Fruit fly (Drosophila melanogaster) whole organism, embryonic: ENCODE data around the gene CG43448.
A peak's percentile ranks its signal among the peaks of the same experiment; 100 is the strongest.

Experiments used
- Awh ChIP-seq: fragments of 200-800 bp; sonication (Bioruptor generic); IDR thresholded peaks from 2 replicates; pipeline ENCODE4, ENCODE4 v1.3.6; 2022; ENCODE audit warnings: missing biosample characterization, missing genetic modification characterization
- B-H2 ChIP-seq: fragments of 200-800 bp; sonication (Bioruptor generic); optimal IDR thresholded peaks from 2 replicates; lab custom pipeline; 2018; ENCODE audit warnings: missing biosample characterization, mild to moderate bottlenecking, missing genetic modification characterization
- CG10979 ChIP-seq: fragments of 200-800 bp; sonication (Bioruptor generic); optimal IDR thresholded peaks from 2 replicates; lab custom pipeline; 2018; ENCODE audit warnings: missing biosample characterization, mild to moderate bottlenecking, missing genetic modification characterization, moderate library complexity
- CG11696 ChIP-seq: fragments of 200-800 bp; sonication (Bioruptor generic); IDR thresholded peaks from 2 replicates; pipeline ENCODE4 v1.3.6; 2022; ENCODE audit warnings: missing biosample characterization, missing genetic modification characterization
- CG12071 ChIP-seq: fragments of 200-800 bp; sonication (Bioruptor generic); optimal IDR thresholded peaks from 3 replicates; lab custom pipeline; 2018; ENCODE audit warnings: missing biosample characterization, mild to moderate bottlenecking, missing genetic modification characterization
- CG12219 ChIP-seq: fragments of 200-800 bp; sonication (Bioruptor generic); optimal IDR thresholded peaks from 3 replicates; lab custom pipeline; 2018; ENCODE audit warnings: missing biosample characterization, mild to moderate bottlenecking, missing genetic modification characterization
- CG13123 ChIP-seq: fragments of 200-800 bp; sonication (Bioruptor generic); optimal IDR thresholded peaks from 2 replicates; lab custom pipeline; 2016; ENCODE audit warnings: missing biosample characterization, missing genetic modification characterization
- CG13894 ChIP-seq: fragments of 200-800 bp; sonication (Bioruptor generic); optimal IDR thresholded peaks from 3 replicates; lab custom pipeline; 2018; ENCODE audit warnings: missing biosample characterization, mild to moderate bottlenecking, missing genetic modification characterization, moderate library complexity
- CG14050 ChIP-seq: fragments of 200-800 bp; sonication (Bioruptor generic); IDR thresholded peaks from 3 replicates; pipeline ENCODE4 v1.3.6; 2022; ENCODE audit warnings: missing biosample characterization, missing genetic modification characterization
- CG17359 ChIP-seq: fragments of 200-800 bp; sonication (Bioruptor generic); optimal IDR thresholded peaks from 3 replicates; lab custom pipeline; 2018; ENCODE audit warnings: missing biosample characterization, mild to moderate bottlenecking, missing genetic modification characterization, moderate library complexity
- CG18476 ChIP-seq: fragments of 200-800 bp; sonication (Bioruptor generic); optimal IDR thresholded peaks from 2 replicates; lab custom pipeline; 2016; ENCODE audit warnings: missing biosample characterization, mild to moderate bottlenecking, missing genetic modification characterization
- CG2199 ChIP-seq: fragments of 200-800 bp; sonication (Bioruptor generic); IDR thresholded peaks from 3 replicates; pipeline ENCODE4 v1.3.6; 2022; ENCODE audit warnings: missing biosample characterization, missing genetic modification characterization
- CG30403 ChIP-seq: fragments of 200-800 bp; sonication (Bioruptor generic); optimal IDR thresholded peaks from 3 replicates; lab custom pipeline; 2016; ENCODE audit warnings: missing biosample characterization, missing genetic modification characterization
- CG3281 ChIP-seq: fragments of 200-800 bp; sonication (Bioruptor generic); optimal IDR thresholded peaks from 3 replicates; lab custom pipeline; 2017; ENCODE audit warnings: missing biosample characterization, mild to moderate bottlenecking, missing genetic modification characterization
- CG4404 ChIP-seq: fragments of 200-800 bp; sonication (Bioruptor generic); IDR thresholded peaks from 2 replicates; pipeline ENCODE4 v1.3.6; 2022; ENCODE audit warnings: missing biosample characterization, missing genetic modification characterization
- CG4617 ChIP-seq: fragments of 200-800 bp; sonication (Bioruptor generic); optimal IDR thresholded peaks from 3 replicates; lab custom pipeline; 2016; ENCODE audit warnings: missing biosample characterization, missing genetic modification characterization, borderline replicate concordance
- CG4730 ChIP-seq: fragments of 200-800 bp; sonication (Bioruptor generic); IDR thresholded peaks from 2 replicates; pipeline ENCODE4 v1.3.6; 2022; ENCODE audit warnings: missing biosample characterization, missing genetic modification characterization
- CG5245 ChIP-seq: fragments of 200-800 bp; sonication (Bioruptor generic); optimal IDR thresholded peaks from 3 replicates; lab custom pipeline; 2016; ENCODE audit warnings: missing biosample characterization, missing genetic modification characterization
- CG6854 ChIP-seq: fragments of 200-800 bp; sonication (Bioruptor generic); optimal IDR thresholded peaks from 3 replicates; lab custom pipeline; 2017; ENCODE audit warnings: missing biosample characterization, mild to moderate bottlenecking, missing genetic modification characterization
- CG7357 ChIP-seq: fragments of 200-800 bp; sonication (Bioruptor generic); IDR thresholded peaks from 3 replicates; pipeline ENCODE4 v1.3.6; 2022; ENCODE audit warnings: missing biosample characterization, missing genetic modification characterization
- CG7745 ChIP-seq: fragments of 200-800 bp; sonication (Bioruptor generic); optimal IDR thresholded peaks from 2 replicates; lab custom pipeline; 2018; ENCODE audit warnings: missing biosample characterization, mild to moderate bottlenecking, missing genetic modification characterization, moderate library complexity
- CG7839 ChIP-seq: fragments of 200-800 bp; sonication (Bioruptor generic); optimal IDR thresholded peaks from 3 replicates; lab custom pipeline; 2018; ENCODE audit warnings: missing biosample characterization, mild to moderate bottlenecking, missing genetic modification characterization, moderate library complexity
- CG7987 ChIP-seq: fragments of 200-800 bp; sonication (Bioruptor generic); optimal IDR thresholded peaks from 2 replicates; lab custom pipeline; 2018; ENCODE audit warnings: missing biosample characterization, mild to moderate bottlenecking, missing genetic modification characterization, moderate library complexity
- CG8359 ChIP-seq: fragments of 200-800 bp; sonication (Bioruptor generic); optimal IDR thresholded peaks from 2 replicates; lab custom pipeline; 2017; ENCODE audit warnings: missing biosample characterization, mild to moderate bottlenecking, missing genetic modification characterization, borderline replicate concordance
- CoRest ChIP-seq: fragments of 200-800 bp; sonication (Bioruptor generic); optimal IDR thresholded peaks from 3 replicates; lab custom pipeline; 2018; ENCODE audit warnings: missing biosample characterization, mild to moderate bottlenecking, missing genetic modification characterization, moderate library complexity
- Dbx ChIP-seq: fragments of 200-800 bp; sonication (Bioruptor generic); IDR thresholded peaks from 3 replicates; pipeline ENCODE4 v1.3.6; 2022; ENCODE audit warnings: missing biosample characterization, missing genetic modification characterization
- HmgD ChIP-seq: fragments of 200-800 bp; sonication (Bioruptor generic); optimal IDR thresholded peaks from 3 replicates; lab custom pipeline; 2016; ENCODE audit warnings: missing biosample characterization, missing genetic modification characterization
- Hr51 ChIP-seq, 2 experiments: fragments of 200-800 bp; sonication (Bioruptor generic); optimal IDR thresholded peaks; 2 replicates in 1 of 2; 3 replicates in 1 of 2; lab custom pipeline; 2016 to 2018; ENCODE audit warnings: missing biosample characterization in 2 of 2, missing genetic modification characterization in 2 of 2, mild to moderate bottlenecking in 1 of 2, moderate library complexity in 1 of 2
- Mrtf ChIP-seq: fragments of 200-800 bp; sonication (Bioruptor generic); IDR thresholded peaks from 3 replicates; pipeline ENCODE4 v1.3.6; 2022; ENCODE audit warnings: missing biosample characterization, missing genetic modification characterization
- Nf-YC ChIP-seq: fragments of 200-800 bp; optimal IDR thresholded peaks from 3 replicates; lab custom pipeline; 2019; ENCODE audit warnings: missing biosample characterization, mild to moderate bottlenecking, missing genetic modification characterization, moderate library complexity
- Rx ChIP-seq: fragments of 200-800 bp; sonication (Bioruptor generic); IDR thresholded peaks from 2 replicates; pipeline ENCODE4 v1.3.6; 2022; ENCODE audit warnings: missing biosample characterization, missing genetic modification characterization
- Six4 ChIP-seq: fragments of 200-800 bp; sonication (Bioruptor generic); optimal IDR thresholded peaks from 2 replicates; lab custom pipeline; 2016; ENCODE audit warnings: missing biosample characterization, missing genetic modification characterization
- al ChIP-seq: fragments of 200-800 bp; sonication (Bioruptor generic); IDR thresholded peaks from 2 replicates; pipeline ENCODE4 v1.3.6; 2022; ENCODE audit warnings: missing biosample characterization, missing genetic modification characterization
- ato ChIP-seq: fragments of 200-800 bp; sonication (Bioruptor generic); IDR thresholded peaks from 2 replicates; pipeline ENCODE4 v1.3.6; 2022; ENCODE audit warnings: missing biosample characterization, missing genetic modification characterization; ENCODE audit not compliant: partially characterized antibody
- cwo ChIP-seq: fragments of 200-800 bp; sonication (Bioruptor generic); optimal IDR thresholded peaks from 3 replicates; lab custom pipeline; 2017; ENCODE audit warnings: missing biosample characterization, missing genetic modification characterization, mild to moderate bottlenecking, moderate library complexity, missing genetic modification reagents
- dm ChIP-seq: fragments of 200-800 bp; sonication (Bioruptor generic); optimal IDR thresholded peaks from 3 replicates; lab custom pipeline; 2016; ENCODE audit warnings: missing biosample characterization, missing genetic modification characterization
- ems ChIP-seq: fragments of 200-800 bp; sonication (Bioruptor generic); optimal IDR thresholded peaks from 3 replicates; lab custom pipeline; 2016; ENCODE audit warnings: missing biosample characterization, missing genetic modification characterization
- gem ChIP-seq: fragments of 200-800 bp; sonication (Bioruptor generic); optimal IDR thresholded peaks from 2 replicates; lab custom pipeline; 2019; ENCODE audit warnings: missing biosample characterization, mild to moderate bottlenecking, missing genetic modification characterization, moderate library complexity
- hth ChIP-seq: fragments of >200 bp; optimal IDR thresholded peaks from 2 replicates; lab custom pipeline; 2017; ENCODE audit warnings: inconsistent platforms
- ken ChIP-seq: fragments of 200-800 bp; sonication (Bioruptor generic); IDR thresholded peaks from 3 replicates; pipeline ENCODE4 v1.3.6; 2022; ENCODE audit warnings: missing biosample characterization, missing genetic modification characterization
- onecut ChIP-seq: fragments of 200-800 bp; sonication (Bioruptor generic); IDR thresholded peaks from 2 replicates; pipeline ENCODE4 v1.3.6; 2022; ENCODE audit warnings: missing biosample characterization, missing genetic modification characterization
- pho ChIP-seq: fragments of 200-800 bp; sonication (Bioruptor generic); optimal IDR thresholded peaks from 2 replicates; lab custom pipeline; 2016; ENCODE audit warnings: missing biosample characterization, missing genetic modification characterization
- ranshi ChIP-seq: fragments of 200-800 bp; sonication (Bioruptor generic); IDR thresholded peaks from 2 replicates; pipeline ENCODE4 v1.3.6; 2022; ENCODE audit warnings: missing biosample characterization, missing genetic modification characterization
- shn ChIP-seq: fragments of 200-800 bp; sonication (Bioruptor generic); optimal IDR thresholded peaks from 3 replicates; lab custom pipeline; 2016; ENCODE audit warnings: missing biosample characterization, missing genetic modification characterization
- slp2 ChIP-seq: fragments of 200-800 bp; sonication (Bioruptor generic); optimal IDR thresholded peaks from 2 replicates; lab custom pipeline; 2016; ENCODE audit warnings: missing biosample characterization, missing genetic modification characterization
- sob ChIP-seq: fragments of 200-800 bp; sonication (Bioruptor generic); IDR thresholded peaks from 2 replicates; pipeline ENCODE4 v1.3.6; 2022; ENCODE audit warnings: missing biosample characterization, missing genetic modification characterization
- tio ChIP-seq: fragments of 200-800 bp; sonication (Bioruptor generic); optimal IDR thresholded peaks from 2 replicates; lab custom pipeline; 2017; ENCODE audit warnings: missing biosample characterization, missing genetic modification characterization, inconsistent platforms
- ttk ChIP-seq: fragments of 200-800 bp; sonication (Bioruptor generic); IDR thresholded peaks from 2 replicates; pipeline ENCODE4 v2.1.2; 2022; ENCODE audit warnings: missing biosample characterization, missing genetic modification characterization
- twi ChIP-seq: fragments of 200-800 bp; optimal IDR thresholded peaks from 2 replicates; lab custom pipeline; 2019; ENCODE audit warnings: missing biosample characterization, mild to moderate bottlenecking, missing genetic modification characterization, moderate library complexity

Gene CG43448

dm6 chr3R:30203104-30203986, 34.2 kb downstream of the CG43448 start (continued):
- no peak for TF ChIP-seq CG7745
- peak; percentile 96 for TF ChIP-seq CG18476 (GFP tag; lab: Kevin White, UChicago)
- no peak for TF ChIP-seq ato
- peak; percentile 88 for TF ChIP-seq CG12219 (GFP tag; lab: Kevin White, UChicago)
- TF ChIP-seq CG8359 (GFP tag; lab: Kevin White, UChicago), result peak; percentile 84
- TF ChIP-seq ems (GFP tag; lab: Kevin White, UChicago), result peak; percentile 98
- TF ChIP-seq Dbx, result peak; percentile 97
- TF ChIP-seq onecut, result peak; percentile 91
- TF ChIP-seq CG30403 (GFP tag; lab: Kevin White, UChicago), result peak; percentile 97
- TF ChIP-seq Hr51 (GFP tag; optimal IDR thresholded peaks at IDR 0.05; lab: Kevin White, UChicago), result peak; percentile 90 to 94
- peak; percentile 96 for TF ChIP-seq slp2 (GFP tag; lab: Kevin White, UChicago)
- peak; percentile 94 for TF ChIP-seq HmgD (GFP tag; lab: Kevin White, UChicago)
- peak; percentile 98 for TF ChIP-seq ranshi
- TF ChIP-seq CG5245 (GFP tag; lab: Kevin White, UChicago), result peak; percentile 96
- peak; percentile 90 for TF ChIP-seq al
- TF ChIP-seq CG12071 (GFP tag; lab: Kevin White, UChicago), result peak; percentile 96
- TF ChIP-seq CG7839, result peak; percentile 97
- TF ChIP-seq ttk, result peak; percentile 95
- peak; percentile 75 for TF ChIP-seq CG11696 (GFP tag; lab: Robert Waterston, UW)
- peak; percentile 96 for TF ChIP-seq CG3281 (GFP tag; lab: Kevin White, UChicago)
- peak; percentile 88 for TF ChIP-seq CG7987 (GFP tag; lab: Kevin White, UChicago)
- TF ChIP-seq cwo (GFP tag; lab: Kevin White, UChicago), result peak; percentile 97
- TF ChIP-seq CG17359 (tag; lab: Kevin White, UChicago), result peak; percentile 98
- TF ChIP-seq ken (GFP tag; lab: Robert Waterston, UW), result peak; percentile 91
- TF ChIP-seq twi (tag; lab: Kevin White, UChicago), result peak; percentile 68
- peak; percentile 93 for TF ChIP-seq CG6854
- TF ChIP-seq Awh (GFP tag; lab: Robert Waterston, UW), result peak; percentile 90
- peak; percentile 86 for TF ChIP-seq Nf-YC (tag; lab: Kevin White, UChicago)
- TF ChIP-seq CG14050 (GFP tag; lab: Robert Waterston, UW), result peak; percentile 96
- no peak for TF ChIP-seq hth (lab: Kevin White, UChicago)
- TF ChIP-seq dm, result peak; percentile 87
- TF ChIP-seq sob (GFP tag; lab: Robert Waterston, UW), result peak; percentile 94
- peak; percentile 88 for TF ChIP-seq CG7357 (GFP tag; lab: Robert Waterston, UW)
- peak; percentile 77 for TF ChIP-seq CG13123 (GFP tag; lab: Kevin White, UChicago)
- TF ChIP-seq CG13894 (tag; lab: Kevin White, UChicago), result peak; percentile 85
- peak; percentile 95 for TF ChIP-seq CoRest (tag; lab: Kevin White, UChicago)
- peak; percentile 90 for TF ChIP-seq Mrtf (GFP tag; lab: Robert Waterston, UW)
- TF ChIP-seq CG10979 (tag; lab: Kevin White, UChicago), result peak; percentile 97
- peak; percentile 88 for TF ChIP-seq CG4730 (GFP tag; lab: Robert Waterston, UW)
- TF ChIP-seq B-H2, result peak; percentile 64
- TF ChIP-seq CG4404, result peak; percentile 89
- TF ChIP-seq Rx (GFP tag; lab: Robert Waterston, UW), result peak; percentile 91
- TF ChIP-seq Six4, result peak; percentile 97
- peak; percentile 98; the same call in 2 of the 3 replicates for TF ChIP-seq CG2199 (GFP tag; lab: Robert Waterston, UW)
- TF ChIP-seq tio (GFP tag; lab: Kevin White, UChicago), result peak; percentile 92
- TF ChIP-seq pho (GFP tag; lab: Kevin White, UChicago), result peak; percentile 95
- TF ChIP-seq CG4617 (GFP tag; lab: Kevin White, UChicago), result peak; percentile 83
- TF ChIP-seq gem (tag; lab: Kevin White, UChicago), result peak; percentile 96
- peak; percentile 97 for TF ChIP-seq shn (GFP tag; lab: Kevin White, UChicago)
